Fruit fly (Drosophila melanogaster) whole organism, prepupa: ENCODE results near the gene kat80.
A peak's percentile ranks its signal among the peaks of the same experiment; 100 is the strongest.

Source experiments
- Blimp-1 ChIP-seq: fragments of 200-800 bp; sonication (Bioruptor generic); optimal IDR thresholded peaks from 3 replicates; lab custom pipeline; 2017; ENCODE audit warnings: missing biosample characterization, missing genetic modification characterization, mild to moderate bottlenecking, moderate library complexity, missing genetic modification reagents
- CG10631 ChIP-seq: fragments of 200-800 bp; sonication (Bioruptor generic); optimal IDR thresholded peaks from 2 replicates; lab custom pipeline; 2016; ENCODE audit warnings: missing biosample characterization, missing genetic modification characterization
- CG11762 ChIP-seq: fragments of 200-800 bp; sonication (Bioruptor generic); optimal IDR thresholded peaks from 3 replicates; lab custom pipeline; 2016; ENCODE audit warnings: missing biosample characterization, missing genetic modification characterization; ENCODE audit not compliant: insufficient read depth
- CG15336 ChIP-seq: fragments of 200-800 bp; sonication (Bioruptor generic); IDR thresholded peaks from 2 replicates; pipeline ENCODE4 v1.3.6; 2022; ENCODE audit warnings: missing biosample characterization, missing genetic modification characterization
- CG1621 ChIP-seq: fragments of 200-800 bp; sonication (Bioruptor generic); optimal IDR thresholded peaks from 3 replicates; lab custom pipeline; 2018; ENCODE audit warnings: missing biosample characterization, mild to moderate bottlenecking, missing genetic modification characterization
- CG16779 ChIP-seq: fragments of 200-800 bp; sonication (Bioruptor generic); optimal IDR thresholded peaks from 3 replicates; lab custom pipeline; 2017; ENCODE audit warnings: missing biosample characterization, mild to moderate bottlenecking, missing genetic modification characterization
- CG3032 ChIP-seq: fragments of 200-800 bp; optimal IDR thresholded peaks from 2 replicates; lab custom pipeline; 2019; ENCODE audit warnings: missing biosample characterization, mild to moderate bottlenecking, missing genetic modification characterization, moderate library complexity
- CG34406 ChIP-seq: fragments of 200-800 bp; sonication (Bioruptor generic); optimal IDR thresholded peaks from 3 replicates; lab custom pipeline; 2016; ENCODE audit warnings: missing biosample characterization, missing genetic modification characterization
- CG3919 ChIP-seq: fragments of 200-800 bp; sonication (Bioruptor generic); optimal IDR thresholded peaks from 3 replicates; lab custom pipeline; 2016; ENCODE audit warnings: missing biosample characterization, missing genetic modification characterization
- CG4318 ChIP-seq: fragments of 200-800 bp; sonication (Bioruptor generic); optimal IDR thresholded peaks from 3 replicates; lab custom pipeline; 2017; ENCODE audit warnings: missing biosample characterization, mild to moderate bottlenecking, missing genetic modification characterization
- CG6808 ChIP-seq: fragments of 200-800 bp; sonication (Bioruptor generic); optimal IDR thresholded peaks from 3 replicates; lab custom pipeline; 2017; ENCODE audit warnings: missing biosample characterization, missing genetic modification characterization, mild to moderate bottlenecking, moderate library complexity, missing genetic modification reagents
- CG6854 ChIP-seq: fragments of 200-800 bp; sonication (Bioruptor generic); optimal IDR thresholded peaks from 2 replicates; lab custom pipeline; 2017; ENCODE audit warnings: missing biosample characterization, mild to moderate bottlenecking, missing genetic modification characterization
- CG7368 ChIP-seq: fragments of 200-800 bp; sonication (Bioruptor generic); optimal IDR thresholded peaks from 3 replicates; lab custom pipeline; 2016; ENCODE audit warnings: missing biosample characterization, missing genetic modification characterization
- CG8119 ChIP-seq: fragments of 200-800 bp; sonication (Bioruptor generic); IDR thresholded peaks from 3 replicates; pipeline ENCODE4 v1.3.6; 2022; ENCODE audit warnings: missing biosample characterization, missing genetic modification characterization
- CG8319 ChIP-seq: fragments of 200-800 bp; sonication (Bioruptor generic); optimal IDR thresholded peaks from 3 replicates; lab custom pipeline; 2016; ENCODE audit warnings: missing biosample characterization, missing genetic modification characterization
- CG9139 ChIP-seq: fragments of 200-800 bp; sonication (Bioruptor generic); optimal IDR thresholded peaks from 3 replicates; lab custom pipeline; 2017; ENCODE audit warnings: missing biosample characterization, mild to moderate bottlenecking, missing genetic modification characterization
- Eip75B ChIP-seq: fragments of 200-800 bp; sonication (Bioruptor generic); optimal IDR thresholded peaks from 3 replicates; lab custom pipeline; 2016; ENCODE audit warnings: missing biosample characterization, missing genetic modification characterization
- Eip78C ChIP-seq: fragments of 200-800 bp; sonication (Bioruptor generic); peaks from one replicate; lab custom pipeline; 2016; ENCODE audit warnings: missing biosample characterization, missing genetic modification characterization
- Ets21C ChIP-seq: fragments of 200-800 bp; sonication (Bioruptor generic); optimal IDR thresholded peaks from 3 replicates; lab custom pipeline; 2016; ENCODE audit warnings: missing biosample characterization, missing genetic modification characterization
- Ets96B ChIP-seq: fragments of 200-800 bp; optimal IDR thresholded peaks from 2 replicates; lab custom pipeline; 2019; ENCODE audit warnings: missing biosample characterization, mild to moderate bottlenecking, missing genetic modification characterization, moderate library complexity
- Gug ChIP-seq: fragments of 200-800 bp; sonication (Bioruptor generic); IDR thresholded peaks from 2 replicates; pipeline ENCODE4 v1.3.6; 2022; ENCODE audit warnings: missing biosample characterization, missing genetic modification characterization
- Hr39 ChIP-seq: fragments of 200-800 bp; sonication (Bioruptor generic); optimal IDR thresholded peaks from 2 replicates; lab custom pipeline; 2016; ENCODE audit warnings: missing biosample characterization, missing genetic modification characterization
- Hr4 ChIP-seq: fragments of 200-800 bp; sonication (Bioruptor generic); optimal IDR thresholded peaks from 3 replicates; lab custom pipeline; 2016; ENCODE audit warnings: missing biosample characterization, missing genetic modification characterization
- OdsH ChIP-seq: fragments of 200-800 bp; sonication (Bioruptor generic); optimal IDR thresholded peaks from 3 replicates; lab custom pipeline; 2016; ENCODE audit warnings: missing biosample characterization, missing genetic modification characterization
- Smox ChIP-seq: fragments of 200-800 bp; sonication (Bioruptor generic); optimal IDR thresholded peaks from 3 replicates; lab custom pipeline; 2016; ENCODE audit warnings: missing biosample characterization, missing genetic modification characterization
- Sox102F ChIP-seq: fragments of 200-800 bp; sonication (Bioruptor generic); optimal IDR thresholded peaks from 2 replicates; lab custom pipeline; 2016; ENCODE audit warnings: missing biosample characterization, mild to moderate bottlenecking, missing genetic modification characterization
- Sox14 ChIP-seq: fragments of 200-800 bp; sonication (Bioruptor generic); optimal IDR thresholded peaks from 3 replicates; lab custom pipeline; 2016; ENCODE audit warnings: missing biosample characterization, missing genetic modification characterization
- Sox15 ChIP-seq: fragments of 200-800 bp; sonication (Bioruptor generic); optimal IDR thresholded peaks from 3 replicates; lab custom pipeline; 2016; ENCODE audit warnings: missing biosample characterization, missing genetic modification characterization
- achi ChIP-seq: fragments of 200-800 bp; sonication (Bioruptor generic); optimal IDR thresholded peaks from 3 replicates; lab custom pipeline; 2016; ENCODE audit warnings: missing biosample characterization, missing genetic modification characterization
- dac ChIP-seq: fragments of 200-800 bp; sonication (Bioruptor generic); optimal IDR thresholded peaks from 2 replicates; lab custom pipeline; 2017; ENCODE audit warnings: missing biosample characterization, mild to moderate bottlenecking, missing genetic modification characterization
- dsx ChIP-seq: fragments of 200-800 bp; optimal IDR thresholded peaks from 3 replicates; lab custom pipeline; 2019; ENCODE audit warnings: missing biosample characterization, mild to moderate bottlenecking, missing genetic modification characterization, moderate library complexity; ENCODE audit not compliant: poor library complexity, severe bottlenecking
- esn ChIP-seq: fragments of 200-800 bp; sonication (Bioruptor generic); optimal IDR thresholded peaks from 2 replicates; lab custom pipeline; 2016; ENCODE audit warnings: missing biosample characterization, mild to moderate bottlenecking, missing genetic modification characterization, moderate library complexity
- fd59A ChIP-seq: fragments of 200-800 bp; sonication (Bioruptor generic); optimal IDR thresholded peaks from 2 replicates; lab custom pipeline; 2017; ENCODE audit warnings: missing biosample characterization, mild to moderate bottlenecking, missing genetic modification characterization, missing genetic modification reagents
- fd85E ChIP-seq: fragments of 200-800 bp; sonication (Bioruptor generic); optimal IDR thresholded peaks from 3 replicates; lab custom pipeline; 2016; ENCODE audit warnings: missing biosample characterization, missing genetic modification characterization
- fkh ChIP-seq: fragments of 200-800 bp; sonication (Bioruptor generic); optimal IDR thresholded peaks from 3 replicates; lab custom pipeline; 2017; ENCODE audit warnings: missing biosample characterization, mild to moderate bottlenecking, missing genetic modification characterization, moderate library complexity
- lz ChIP-seq: fragments of 200-800 bp; sonication (Bioruptor generic); optimal IDR thresholded peaks from 3 replicates; lab custom pipeline; 2016; ENCODE audit warnings: missing biosample characterization, missing genetic modification characterization
- net ChIP-seq: fragments of 200-800 bp; sonication (Bioruptor generic); optimal IDR thresholded peaks from 3 replicates; lab custom pipeline; 2016; ENCODE audit warnings: missing biosample characterization, missing genetic modification characterization
- pdm3 ChIP-seq: fragments of 200-800 bp; sonication (Bioruptor generic); optimal IDR thresholded peaks from 3 replicates; lab custom pipeline; 2016; ENCODE audit warnings: missing biosample characterization, missing genetic modification characterization
- salr ChIP-seq, 2 experiments: fragments of 200-800 bp; sonication (Bioruptor generic); optimal IDR thresholded peaks; 3 replicates each; lab custom pipeline; 2016 to 2018; ENCODE audit warnings: missing biosample characterization in 2 of 2, missing genetic modification characterization in 2 of 2, mild to moderate bottlenecking in 1 of 2
- svp ChIP-seq: fragments of 200-800 bp; sonication (Bioruptor generic); peaks from one replicate; lab custom pipeline; 2016; ENCODE audit warnings: missing biosample characterization, missing genetic modification characterization
- topi ChIP-seq: fragments of 200-800 bp; sonication (Bioruptor generic); optimal IDR thresholded peaks from 3 replicates; lab custom pipeline; 2016; ENCODE audit warnings: missing biosample characterization, missing genetic modification characterization
- vri ChIP-seq: fragments of 200-800 bp; sonication (Bioruptor generic); optimal IDR thresholded peaks from 3 replicates; lab custom pipeline; 2016; ENCODE audit warnings: missing biosample characterization, mild to moderate bottlenecking, missing genetic modification characterization

Gene kat80

DNA sequence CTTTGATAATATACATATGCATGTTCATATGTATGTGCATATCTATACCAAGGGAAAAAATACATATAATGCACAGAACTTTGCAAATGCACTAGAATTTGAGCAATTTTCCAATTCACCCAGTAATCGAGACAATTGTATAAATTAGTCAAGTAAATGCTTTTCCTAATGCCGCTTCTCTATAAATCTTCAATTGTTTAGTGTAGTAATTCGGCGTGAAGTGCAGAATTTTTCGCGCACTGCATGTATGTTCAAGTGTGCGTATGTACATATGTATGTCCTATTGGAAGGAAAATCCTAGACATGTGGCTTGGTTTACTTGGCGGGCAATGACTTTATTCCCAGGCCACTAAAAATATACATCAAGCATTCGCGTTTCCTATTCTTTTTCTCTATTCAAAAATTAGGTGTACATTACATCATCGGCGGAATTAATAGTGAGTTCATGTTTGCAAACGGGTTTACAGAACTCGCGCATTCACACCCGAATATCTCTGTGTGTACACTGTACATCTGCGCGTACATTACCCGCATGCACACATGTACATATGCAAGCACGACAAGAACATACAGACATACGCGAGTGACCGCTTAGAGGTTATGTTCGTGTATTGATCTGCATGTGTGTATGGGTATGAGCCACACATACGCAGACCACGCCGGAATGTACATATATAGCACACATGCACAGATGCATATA lies 43.0 kb upstream of the kat80 start (continued):
- TF ChIP-seq Hr39 (GFP tag; lab: Kevin White, UChicago) (peak; percentile 73), Smox (GFP tag; lab: Kevin White, UChicago) (no peak), CG6808 (GFP tag; lab: Kevin White, UChicago) (peak; percentile 44), CG6854 (GFP tag; lab: Kevin White, UChicago) (no peak), CG3032 (tag; lab: Kevin White, UChicago) (peak; percentile 76), svp (GFP tag; lab: Kevin White, UChicago) (peak; percentile 72), dac (GFP tag; lab: Kevin White, UChicago) (peak; percentile 45), achi (GFP tag; lab: Kevin White, UChicago) (no peak), Sox15 (GFP tag; lab: Kevin White, UChicago) (peak; percentile 60), Sox14 (GFP tag; lab: Kevin White, UChicago) (peak; percentile 71), topi (peak; percentile 66), fd59A (GFP tag; lab: Kevin White, UChicago) (peak; percentile 57), lz (peak; percentile 42), pdm3 (peak; percentile 85), CG8319 (GFP tag; lab: Kevin White, UChicago) (peak; percentile 57), dsx (peak; percentile 49), CG9139 (GFP tag; lab: Kevin White, UChicago) (no peak), Ets96B (peak; percentile 74), CG16779 (tag; lab: Kevin White, UChicago) (no peak), salr (GFP tag; optimal IDR thresholded peaks at IDR 0.05; lab: Kevin White, UChicago) (no peak), vri (GFP tag; lab: Kevin White, UChicago) (peak; percentile 87)

DNA sequence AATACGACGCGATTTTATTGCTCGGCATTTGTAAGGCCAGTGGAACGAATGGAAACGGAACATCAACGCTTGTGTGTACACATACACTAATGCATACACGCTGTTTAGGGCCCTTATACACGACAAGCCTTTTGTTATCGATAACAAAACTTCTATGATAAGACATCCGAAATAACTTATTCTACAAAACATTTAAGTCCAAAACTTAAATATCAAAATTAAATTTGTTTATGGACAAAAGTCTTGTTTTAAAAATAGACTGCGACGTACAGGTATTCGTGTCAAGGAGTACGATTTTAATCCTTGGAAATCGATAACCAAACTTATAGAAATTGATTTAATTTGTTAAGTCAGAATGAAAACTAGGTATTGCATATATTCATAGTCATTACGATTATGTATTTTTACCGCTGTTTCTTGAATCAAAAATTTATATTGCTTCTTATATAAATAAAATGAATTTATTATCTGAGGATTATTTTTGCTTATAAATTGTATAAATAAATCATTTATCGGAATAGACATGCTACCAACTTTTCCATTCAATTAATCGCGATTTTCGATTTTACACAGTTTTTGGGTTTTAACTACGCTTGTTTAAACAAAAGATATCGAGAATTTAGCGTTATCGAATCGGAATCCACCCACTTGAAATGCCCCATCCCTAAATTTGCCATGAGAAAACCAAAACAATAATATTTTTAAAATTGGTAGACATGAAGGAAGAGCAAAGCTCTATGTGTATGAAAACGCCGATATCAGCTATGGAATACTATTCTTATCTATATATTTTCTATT lies 37.3 kb upstream of the kat80 start, which contains the start of the genes CG9915 and SWIP:
Gene CG9915, minus strand, starts transcription at position 61 of the 798 bp plus-strand sequence.
Gene SWIP, plus strand, starts transcription at position 632 of the 798 bp plus-strand sequence.
- peak; percentile 23 for TF ChIP-seq esn (GFP tag; lab: Kevin White, UChicago)
- no peak for TF ChIP-seq Gug (GFP tag; lab: Robert Waterston, UW)
- peak; percentile 74 for TF ChIP-seq Eip78C
- no peak for TF ChIP-seq OdsH (GFP tag; lab: Kevin White, UChicago)
- TF ChIP-seq CG15336, result no peak
- no peak for TF ChIP-seq CG34406 (GFP tag; lab: Kevin White, UChicago)
- no peak for TF ChIP-seq Smox (GFP tag; lab: Kevin White, UChicago)
- no peak for TF ChIP-seq Sox102F
- TF ChIP-seq CG3032 (tag; lab: Kevin White, UChicago), result peak; percentile 7
- TF ChIP-seq Ets21C (GFP tag; lab: Kevin White, UChicago), result no peak
- no peak for TF ChIP-seq net (GFP tag; lab: Kevin White, UChicago)
- TF ChIP-seq Hr39 (GFP tag; lab: Kevin White, UChicago), result no peak
- no peak for TF ChIP-seq Blimp-1 (GFP tag; lab: Kevin White, UChicago)
- TF ChIP-seq Sox15 (GFP tag; lab: Kevin White, UChicago), result no peak
- no peak for TF ChIP-seq fd85E (GFP tag; lab: Kevin White, UChicago)
- no peak for TF ChIP-seq CG4318 (GFP tag; lab: Kevin White, UChicago)
- TF ChIP-seq CG11762 (GFP tag; lab: Kevin White, UChicago), result no peak
- TF ChIP-seq CG7368 (GFP tag; lab: Kevin White, UChicago), result no peak
- peak; percentile 53 for TF ChIP-seq fkh (GFP tag; lab: Kevin White, UChicago)
- no peak for TF ChIP-seq Hr4 (GFP tag; lab: Kevin White, UChicago)
- no peak for TF ChIP-seq CG10631 (GFP tag; lab: Kevin White, UChicago)
- no peak for TF ChIP-seq CG3919 (GFP tag; lab: Kevin White, UChicago)
- no peak for TF ChIP-seq CG9139 (GFP tag; lab: Kevin White, UChicago)
- no peak for TF ChIP-seq CG8119 (GFP tag; lab: Robert Waterston, UW)
- TF ChIP-seq Sox14 (GFP tag; lab: Kevin White, UChicago), result no peak
- no peak for TF ChIP-seq CG1621 (tag; lab: Kevin White, UChicago)
- TF ChIP-seq dac (GFP tag; lab: Kevin White, UChicago), result no peak
- TF ChIP-seq fd59A (GFP tag; lab: Kevin White, UChicago), result no peak
- TF ChIP-seq svp (GFP tag; lab: Kevin White, UChicago), result no peak
- TF ChIP-seq Eip75B, result no peak
